Worm (Caenorhabditis elegans) whole organism, L3 larva: ENCODE results near the gene mtm-3.
A peak's percentile ranks its signal among the peaks of the same experiment; 100 is the strongest.
"Not testable (repeated sequence)": the region's sequence is repeated elsewhere in the genome, so short reads cannot be mapped to it uniquely, and the experiment has no call there.

Experiments
- R02D3.7 ChIP-seq: fragments of 150-350 bp; optimal IDR thresholded peaks from 2 replicates; lab custom pipeline; 2014; ENCODE audit warnings: missing biosample characterization, missing genetic modification characterization
- ZK546.5 ChIP-seq: sonication (generic microtip); optimal IDR thresholded peaks from 2 replicates; lab custom pipeline; 2017; ENCODE audit warnings: missing biosample characterization, missing genetic modification characterization
- ama-1 ChIP-seq: fragments of 150-350 bp; optimal IDR thresholded peaks from 2 replicates; lab custom pipeline; 2018
- ceh-16 ChIP-seq: sonication (generic microtip); optimal IDR thresholded peaks from 2 replicates; lab custom pipeline; 2017; ENCODE audit warnings: missing biosample characterization, missing genetic modification characterization
- ceh-82 ChIP-seq: fragments of 150-350 bp; optimal IDR thresholded peaks from 2 replicates; lab custom pipeline; 2014; ENCODE audit warnings: missing biosample characterization, missing genetic modification characterization
- ceh-9 ChIP-seq: sonication (generic microtip); optimal IDR thresholded peaks from 2 replicates; lab custom pipeline; 2018; ENCODE audit warnings: missing biosample characterization, missing genetic modification characterization
- daf-12 ChIP-seq: fragments of 150-350 bp; optimal IDR thresholded peaks from 2 replicates; lab custom pipeline; 2014; ENCODE audit warnings: missing biosample characterization, missing genetic modification reagents, missing genetic modification characterization
- egl-5 ChIP-seq: fragments of 150-350 bp; optimal IDR thresholded peaks from 2 replicates; lab custom pipeline; 2017; ENCODE audit warnings: missing biosample characterization, missing genetic modification reagents, missing genetic modification characterization, inconsistent platforms
- elt-2 ChIP-seq: sonication (generic microtip); optimal IDR thresholded peaks from 2 replicates; lab custom pipeline; 2016; ENCODE audit warnings: missing genetic modification reagents, mild to moderate bottlenecking, missing genetic modification characterization, missing compliant biosample characterization
- eor-1 ChIP-seq, 2 experiments: fragments of 150-350 bp; optimal IDR thresholded peaks; 2 replicates each; lab custom pipeline; 2014 to 2018; ENCODE audit warnings: missing biosample characterization in 2 of 2, missing genetic modification characterization in 2 of 2
- fkh-10 ChIP-seq: sonication (generic microtip); optimal IDR thresholded peaks from 2 replicates; lab custom pipeline; 2017; ENCODE audit warnings: missing biosample characterization, missing genetic modification reagents, missing genetic modification characterization
- fkh-2 ChIP-seq: fragments of 150-350 bp; optimal IDR thresholded peaks from 2 replicates; lab custom pipeline; 2014; ENCODE audit warnings: missing biosample characterization, missing genetic modification reagents, missing genetic modification characterization
- fos-1 ChIP-seq: fragments of 150-350 bp; optimal IDR thresholded peaks from 2 replicates; lab custom pipeline; 2014; ENCODE audit warnings: missing biosample characterization, missing genetic modification characterization
- jun-1 ChIP-seq: fragments of 150-350 bp; optimal IDR thresholded peaks from 2 replicates; lab custom pipeline; 2014; ENCODE audit warnings: missing biosample characterization, missing genetic modification reagents, missing genetic modification characterization
- lin-39 ChIP-seq: fragments of 150-350 bp; optimal IDR thresholded peaks from 2 replicates; lab custom pipeline; 2018; ENCODE audit warnings: missing biosample characterization, missing genetic modification reagents, missing genetic modification characterization
- mdl-1 ChIP-seq: fragments of 150-350 bp; optimal IDR thresholded peaks from 2 replicates; lab custom pipeline; 2014; ENCODE audit warnings: missing biosample characterization, missing genetic modification characterization
- mml-1 ChIP-seq: fragments of 150-350 bp; sonication (generic microtip); optimal IDR thresholded peaks from 3 replicates; lab custom pipeline; 2014; ENCODE audit warnings: missing biosample characterization, missing genetic modification characterization
- nfya-1 ChIP-seq: sonication (generic microtip); optimal IDR thresholded peaks from 2 replicates; lab custom pipeline; 2017; ENCODE audit warnings: missing genetic modification characterization, mild to moderate bottlenecking, missing compliant biosample characterization, antibody characterized with exemption, moderate library complexity; ENCODE audit not compliant: insufficient read depth
- nhr-237 ChIP-seq: fragments of 150-350 bp; optimal IDR thresholded peaks from 2 replicates; lab custom pipeline; 2014; ENCODE audit warnings: missing biosample characterization, missing genetic modification characterization
- nhr-25 ChIP-seq: sonication (generic microtip); optimal IDR thresholded peaks from 2 replicates; lab custom pipeline; 2017; ENCODE audit warnings: missing biosample characterization, missing genetic modification characterization
- nhr-28 ChIP-seq: fragments of 150-350 bp; optimal IDR thresholded peaks from 2 replicates; lab custom pipeline; 2014; ENCODE audit warnings: missing biosample characterization, missing genetic modification characterization
- nhr-77 ChIP-seq: fragments of 150-350 bp; optimal IDR thresholded peaks from 2 replicates; lab custom pipeline; 2014; ENCODE audit warnings: missing biosample characterization, missing genetic modification characterization
- pha-4 ChIP-seq: fragments of 150-350 bp; optimal IDR thresholded peaks from 2 replicates; lab custom pipeline; 2014; ENCODE audit warnings: missing biosample characterization, missing genetic modification reagents, missing genetic modification characterization
- pqm-1 ChIP-seq: fragments of 150-350 bp; optimal IDR thresholded peaks from 2 replicates; lab custom pipeline; 2017; ENCODE audit warnings: missing biosample characterization, missing genetic modification characterization, inconsistent platforms
- sea-2 ChIP-seq: fragments of 150-350 bp; sonication (generic microtip); optimal IDR thresholded peaks from 4 replicates; lab custom pipeline; 2014; ENCODE audit warnings: missing biosample characterization, missing genetic modification reagents, missing genetic modification characterization
- skn-1 ChIP-seq: fragments of 150-350 bp; optimal IDR thresholded peaks from 2 replicates; lab custom pipeline; 2014; ENCODE audit warnings: missing biosample characterization, missing genetic modification characterization
- unc-39 ChIP-seq: sonication (generic microtip); optimal IDR thresholded peaks from 4 replicates; lab custom pipeline; 2017; ENCODE audit warnings: missing biosample characterization, missing genetic modification characterization
- ztf-11 ChIP-seq: fragments of 150-350 bp; optimal IDR thresholded peaks from 2 replicates; lab custom pipeline; 2014; ENCODE audit warnings: missing biosample characterization, missing genetic modification characterization
- ztf-4 ChIP-seq: fragments of 150-350 bp; optimal IDR thresholded peaks from 2 replicates; lab custom pipeline; 2014; ENCODE audit warnings: missing biosample characterization, missing genetic modification characterization

The mtm-3 gene

ce11 chrIII:3800240-3800933 is at the start of gene mtm-3:
TSS of gene mtm-3 (minus strand) at chrIII:3800467.
- TF ChIP-seq elt-2 (tag; lab: Kevin White, UChicago) = peak; percentile 43
- no peak for TF ChIP-seq ZK546.5
- TF ChIP-seq eor-1 (tag; optimal IDR thresholded peaks at IDR 0.05; lab: Kevin White, UChicago) = no peak
- peak; percentile 29 for TF ChIP-seq pha-4
- TF ChIP-seq nfya-1 (tag; lab: Kevin White, UChicago) = peak; percentile 24
- peak; percentile 54 for TF ChIP-seq ama-1
- TF ChIP-seq lin-39 (tag; lab: Kevin White, UChicago) = no peak
- TF ChIP-seq mdl-1 (tag; lab: Kevin White, UChicago) = no peak

- not testable (repeated sequence) for TF ChIP-seq ZK546.5; ceh-16 (tag; lab: Kevin White, UChicago); sea-2 (GFP tag; lab: Kevin White, UChicago)
These were observed 44.5 kb upstream of the mtm-3 start, which contains the start of gene maph-1.3 for ce11 chrIII:3844746-3845145. TSS of gene maph-1.3 (plus strand) at chrIII:3844893.

- not testable (repeated sequence) for TF ChIP-seq mml-1; sea-2 (GFP tag; lab: Kevin White, UChicago); nhr-25 (tag; lab: Kevin White, UChicago)
These were observed 43.2 kb upstream of the mtm-3 start, which contains the start of gene C36A4.4 for ce11 chrIII:3843514-3843913. TSS of gene C36A4.4 (minus strand) at chrIII:3843614.

- not testable (repeated sequence) for TF ChIP-seq ceh-9, unc-39, egl-5 (tag; lab: Kevin White, UChicago)
These were observed 40.0 kb upstream of the mtm-3 start, which contains the start of gene C36A4.11 for ce11 chrIII:3840279-3840678. TSS of gene C36A4.11 (plus strand) at chrIII:3840579.

ce11 chrIII:3839635-3840034 is 39.4 kb upstream of the mtm-3 start, which contains the start of gene cyp-25A3:
TSS of gene cyp-25A3 (minus strand) at chrIII:3839735.
- TF ChIP-seq fkh-2 (tag; lab: Kevin White, UChicago) = no peak
- no peak for TF ChIP-seq fos-1 (tag; lab: Kevin White, UChicago)
- TF ChIP-seq ceh-82 = no peak
- no peak for TF ChIP-seq skn-1 (tag; lab: Kevin White, UChicago)
- no peak for TF ChIP-seq sea-2 (GFP tag; lab: Kevin White, UChicago)
- no peak for TF ChIP-seq lin-39 (tag; lab: Kevin White, UChicago)
- no peak for TF ChIP-seq eor-1 (tag; optimal IDR thresholded peaks at IDR 0.05; lab: Kevin White, UChicago)
- TF ChIP-seq ceh-16 (tag; lab: Kevin White, UChicago) = no peak
- no peak for TF ChIP-seq nhr-25 (tag; lab: Kevin White, UChicago)
- no peak for TF ChIP-seq ztf-4 (tag; lab: Kevin White, UChicago)
- TF ChIP-seq ceh-9 (tag; lab: Kevin White, UChicago) = no peak
- no peak for TF ChIP-seq fkh-10 (GFP tag; lab: Kevin White, UChicago)
- no peak for TF ChIP-seq pha-4
- TF ChIP-seq nhr-28 (tag; lab: Kevin White, UChicago) = no peak
- no peak for TF ChIP-seq ztf-11 (tag; lab: Kevin White, UChicago)
- no peak for TF ChIP-seq nhr-77
- TF ChIP-seq nhr-237 (tag; lab: Kevin White, UChicago) = no peak
- TF ChIP-seq R02D3.7 (tag; lab: Kevin White, UChicago) = no peak
- TF ChIP-seq nfya-1 (tag; lab: Kevin White, UChicago) = no peak

- TF ChIP-seq mdl-1 (tag; lab: Kevin White, UChicago) = no peak
- peak; percentile 81 for TF ChIP-seq elt-2 (tag; lab: Kevin White, UChicago)
- TF ChIP-seq jun-1 (tag; lab: Kevin White, UChicago) = peak; percentile 24
- TF ChIP-seq pqm-1 (tag; lab: Kevin White, UChicago) = peak; percentile 83
- TF ChIP-seq daf-12 = no peak
- TF ChIP-seq pha-4 = peak; percentile 52
- TF ChIP-seq, all 47 proteins: peak for 4
These were observed 34.6 kb upstream of the mtm-3 start, which contains the start of gene cyp-25A2 for ce11 chrIII:3834800-3835271. TSS of gene cyp-25A2 (plus strand) at chrIII:3835221.
